Fruit fly (Drosophila melanogaster) whole organism, adult: ENCODE measurements around the gene Uros2.

Source experiments
- CG11617 ChIP-seq: fragments of 200-800 bp; sonication (Bioruptor generic); optimal IDR thresholded peaks from 2 replicates; lab custom pipeline; 2017; ENCODE audit warnings: mild to moderate bottlenecking, missing biosample characterization, missing genetic modification reagents, missing genetic modification characterization
- CG12768 ChIP-seq: fragments of 200-800 bp; sonication (Bioruptor generic); optimal IDR thresholded peaks from 2 replicates; lab custom pipeline; 2017; ENCODE audit warnings: missing biosample characterization, missing genetic modification characterization, mild to moderate bottlenecking, moderate library complexity, missing genetic modification reagents
- CG14711 ChIP-seq: fragments of 200-800 bp; sonication (Bioruptor generic); optimal IDR thresholded peaks from 2 replicates; lab custom pipeline; 2018; ENCODE audit warnings: missing biosample characterization, mild to moderate bottlenecking, missing genetic modification characterization, moderate library complexity
- CG1620 ChIP-seq: fragments of 200-800 bp; sonication (Bioruptor generic); optimal IDR thresholded peaks from 2 replicates; lab custom pipeline; 2016; ENCODE audit warnings: missing biosample characterization, missing genetic modification characterization
- CG5204 ChIP-seq: fragments of 200-800 bp; sonication (Bioruptor generic); optimal IDR thresholded peaks from 2 replicates; lab custom pipeline; 2016; ENCODE audit warnings: missing biosample characterization, missing genetic modification characterization
- Crg-1 ChIP-seq: fragments of 200-800 bp; sonication (Bioruptor generic); optimal IDR thresholded peaks from 2 replicates; lab custom pipeline; 2016; ENCODE audit warnings: missing biosample characterization, missing genetic modification characterization
- Hr96 ChIP-seq: fragments of 200-800 bp; sonication (Bioruptor generic); optimal IDR thresholded peaks from 2 replicates; lab custom pipeline; 2016; ENCODE audit warnings: missing biosample characterization, missing genetic modification characterization
- Mnt ChIP-seq: fragments of 200-800 bp; sonication (Bioruptor generic); optimal IDR thresholded peaks from 2 replicates; lab custom pipeline; 2016; ENCODE audit warnings: missing biosample characterization, mild to moderate bottlenecking, missing genetic modification characterization
- kay ChIP-seq: fragments of 200-800 bp; sonication (Bioruptor generic); peaks from one replicate; lab custom pipeline; 2016; ENCODE audit warnings: missing biosample characterization, missing genetic modification characterization, borderline replicate concordance
- ovo ChIP-seq: fragments of 200-800 bp; sonication (Bioruptor generic); optimal IDR thresholded peaks from 2 replicates; lab custom pipeline; 2016; ENCODE audit warnings: missing biosample characterization, missing genetic modification characterization
- pad ChIP-seq: fragments of 200-800 bp; sonication (Bioruptor generic); optimal IDR thresholded peaks from 3 replicates; lab custom pipeline; 2017; ENCODE audit warnings: missing biosample characterization, missing genetic modification characterization, mild to moderate bottlenecking, moderate library complexity, missing genetic modification reagents

DNA sequence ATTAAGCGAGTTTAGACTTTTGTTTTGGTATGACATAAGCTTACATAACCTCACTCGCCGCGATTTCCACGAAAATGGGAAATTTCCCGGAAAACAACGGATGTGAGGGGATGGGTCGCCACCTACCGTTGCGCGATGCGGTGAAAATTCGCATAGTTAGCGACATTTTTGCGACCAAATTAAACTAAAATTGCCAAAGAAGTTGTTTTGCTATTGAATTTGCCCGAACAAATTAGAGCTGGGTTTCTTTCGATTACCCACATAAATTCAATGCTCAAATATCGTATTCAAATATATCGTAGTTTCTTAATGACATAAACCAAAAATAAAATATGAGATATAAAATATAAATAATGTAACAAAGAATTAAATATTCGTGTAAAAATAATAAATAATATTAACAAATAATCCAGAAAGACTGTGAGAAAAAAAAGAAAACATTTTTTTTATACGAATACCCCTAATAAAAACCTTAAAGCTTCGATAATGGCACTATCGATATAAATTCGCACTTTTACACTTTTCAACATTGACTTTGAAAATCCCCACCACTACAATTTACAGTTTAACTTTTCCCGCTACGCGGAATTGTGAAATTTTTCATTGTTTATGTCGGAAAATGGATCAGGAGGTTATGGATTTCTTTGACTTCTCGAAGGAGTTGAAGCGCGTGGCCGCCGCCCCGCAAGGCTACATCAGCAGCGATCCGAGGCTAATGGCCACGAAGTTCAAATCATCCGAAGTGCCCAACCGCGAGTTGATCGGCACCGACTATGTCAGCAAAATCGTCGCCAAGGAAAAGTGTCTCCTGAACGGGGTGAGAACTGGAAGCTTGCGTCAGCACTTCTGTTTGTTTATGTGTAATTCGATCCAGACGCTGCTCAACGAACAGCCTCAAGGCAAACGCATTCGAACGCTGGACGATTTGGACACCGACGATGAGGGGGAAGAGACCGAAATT lies 48.8 kb downstream of the Uros2 start, which contains the start of the genes ND-23 and spn-E:
- TF ChIP-seq kay (no peak), Crg-1 (GFP tag; lab: Kevin White, UChicago) (peak; percentile 60), ovo (GFP tag; lab: Kevin White, UChicago) (peak; percentile 76), CG5204 (GFP tag; lab: Kevin White, UChicago) (no peak), CG12768 (GFP tag; lab: Kevin White, UChicago) (no peak), Mnt (GFP tag; lab: Kevin White, UChicago) (no peak), CG11617 (GFP tag; lab: Kevin White, UChicago) (peak; percentile 62), CG14711 (tag; lab: Kevin White, UChicago) (peak; percentile 78), Hr96 (no peak), pad (GFP tag; lab: Kevin White, UChicago) (peak; percentile 49), CG1620 (no peak)
